Worm (Caenorhabditis elegans) whole organism, L4/young adult: ENCODE data around the gene dhs-7.

Source experiments
- W03F9.2 ChIP-seq: fragments of 150-350 bp; optimal IDR thresholded peaks from 2 replicates; lab custom pipeline; 2014; ENCODE audit warnings: missing biosample characterization, missing genetic modification characterization
- him-1 ChIP-seq: sonication (generic microtip); optimal IDR thresholded peaks from 2 replicates; lab custom pipeline; 2016; ENCODE audit warnings: missing genotype, missing genetic modification reagents, missing genetic modification characterization, missing compliant biosample characterization

DNA sequence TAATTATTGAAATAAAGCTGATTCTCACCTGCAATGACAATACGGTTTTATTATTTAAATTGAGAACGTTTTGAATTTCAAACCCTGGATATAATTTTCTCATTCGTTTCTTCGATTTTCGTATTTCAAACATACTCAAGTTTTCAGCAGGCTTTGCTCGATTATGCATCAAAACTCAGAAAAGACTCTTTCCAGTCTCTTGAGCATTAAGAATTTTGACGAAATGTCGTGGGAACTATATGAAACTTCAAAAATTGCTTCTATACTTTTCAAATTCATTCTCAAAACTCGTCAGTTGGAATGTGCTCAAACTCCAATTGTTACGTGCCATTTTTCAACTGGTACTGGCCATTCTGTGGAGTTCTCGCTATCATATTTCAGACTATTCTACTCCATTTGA, 2.9 kb downstream of the dhs-7 start, which contains the start of gene srd-59:
- no peak for TF ChIP-seq him-1 (tag; lab: Kevin White, UChicago)
- no peak for TF ChIP-seq W03F9.2
